Fruit fly (Drosophila melanogaster): ENCODE measurements around the gene CG42526.
A peak's percentile ranks its signal among the peaks of the same experiment; 100 is the strongest.

The CG42526 gene

dm6 chr3L:9441907-9442479 is 6.8 kb upstream of the CG42526 start, which contains the start of the genes Bet3 and Nf-YA (continued):
- peak; percentile 56 for TF ChIP-seq CG10267 (tag; optimal IDR thresholded peaks at IDR 0.05)
- peak; percentile 31 for TF ChIP-seq CG17186 (GFP tag; optimal IDR thresholded peaks at IDR 0.05)
- TF ChIP-seq CG11695 (GFP tag; IDR thresholded peaks at IDR 0.05) = no peak
- TF ChIP-seq Gsc (GFP tag; IDR thresholded peaks at IDR 0.05) = no peak
- no peak for TF ChIP-seq Nf-YB (GFP tag; optimal IDR thresholded peaks at IDR 0.05)
- TF ChIP-seq bbx (GFP tag; IDR thresholded peaks at IDR 0.05; ENCODE audit: partially characterized antibody) = peak; percentile 85
- peak; percentile 31; the same call in 1 of the 2 replicates for TF ChIP-seq CG17328 (GFP tag; IDR thresholded peaks at IDR 0.05)
- no peak for TF ChIP-seq CG8359 (GFP tag; optimal IDR thresholded peaks at IDR 0.05; ENCODE audit: borderline replicate concordance)
- TF ChIP-seq exex (tag; optimal IDR thresholded peaks at IDR 0.05) = no peak
- peak; percentile 41 for TF ChIP-seq CG7839 (tag; optimal IDR thresholded peaks at IDR 0.05)
- peak; percentile 46 for TF ChIP-seq Dp (GFP tag; optimal IDR thresholded peaks at IDR 0.05)
- peak; percentile 90 for TF ChIP-seq CG4617 (GFP tag; optimal IDR thresholded peaks at IDR 0.05; ENCODE audit: borderline replicate concordance)
- no peak for TF ChIP-seq gcm2 (GFP tag; optimal IDR thresholded peaks at IDR 0.05)
- peak; percentile 44 for TF ChIP-seq Lhr (GFP tag; optimal IDR thresholded peaks at IDR 0.05)
- peak; percentile 55 for TF ChIP-seq jumu (GFP tag; optimal IDR thresholded peaks at IDR 0.05)
- TF ChIP-seq row (GFP tag; IDR thresholded peaks at IDR 0.05) = peak; percentile 93
- peak; percentile 2 for TF ChIP-seq CG1602 (GFP tag; optimal IDR thresholded peaks at IDR 0.05)
- TF ChIP-seq Pdp1 (GFP tag; optimal IDR thresholded peaks at IDR 0.05) = peak; percentile 39 to 51
- TF ChIP-seq E2f1 (GFP tag; IDR thresholded peaks at IDR 0.05) = peak; percentile 19; the same call in 1 of the 2 replicates
- no peak for TF ChIP-seq toy (GFP tag; IDR thresholded peaks at IDR 0.05)
- TF ChIP-seq Gug (GFP tag; IDR thresholded peaks at IDR 0.05) = peak; percentile 81
- peak; percentile 68 for TF ChIP-seq nmo (GFP tag; optimal IDR thresholded peaks at IDR 0.05)
- peak; percentile 87 for TF ChIP-seq hbn (GFP tag; IDR thresholded peaks at IDR 0.05; ENCODE audit: partially characterized antibody)
- peak; percentile 35 for TF ChIP-seq dmrt11E (tag; optimal IDR thresholded peaks at IDR 0.05)
- peak; percentile 61 for TF ChIP-seq phol (tag; optimal IDR thresholded peaks at IDR 0.05)
- 0 out of 2 replicates have a peak, but pooled peaks have one; percentile 16 for TF ChIP-seq Atf6 (GFP tag; IDR thresholded peaks at IDR 0.05)
- TF ChIP-seq trem (tag; optimal IDR thresholded peaks at IDR 0.05) = peak; percentile 62
- peak; percentile 42 for TF ChIP-seq CG12155 (GFP tag; optimal IDR thresholded peaks at IDR 0.05)
- TF ChIP-seq Bdp1 (GFP tag; optimal IDR thresholded peaks at IDR 0.05) = peak; percentile 0
- TF ChIP-seq Adf1 (GFP tag; IDR thresholded peaks at IDR 0.05) = no peak
- no peak for TF ChIP-seq CG2889 (GFP tag; IDR thresholded peaks at IDR 0.05)
- peak; percentile 36 for TF ChIP-seq CG10543 (GFP tag; optimal IDR thresholded peaks at IDR 0.05)
- TF ChIP-seq Bgb (GFP tag; IDR thresholded peaks at IDR 0.05; ENCODE audit: partially characterized antibody) = peak; percentile 87
- TF ChIP-seq ken (GFP tag; IDR thresholded peaks at IDR 0.05) = peak; percentile 70
- peak; percentile 30 for TF ChIP-seq CG12104 (GFP tag; optimal IDR thresholded peaks at IDR 0.05)
- TF ChIP-seq CG11085 (GFP tag; IDR thresholded peaks at IDR 0.05) = peak; percentile 57; the same call in 1 of the 2 replicates
- peak; percentile 27 for TF ChIP-seq slp2 (GFP tag; optimal IDR thresholded peaks at IDR 0.05)
- TF ChIP-seq Antp (GFP tag; optimal IDR thresholded peaks at IDR 0.05) = peak; percentile 61
- TF ChIP-seq Kr (GFP tag; optimal IDR thresholded peaks at IDR 0.05) = no peak
- TF ChIP-seq CG11696 (GFP tag; IDR thresholded peaks at IDR 0.05) = peak; percentile 40; the same call in 1 of the 2 replicates
- TF ChIP-seq Dref (GFP tag; IDR thresholded peaks at IDR 0.05) = peak; percentile 68
- peak; percentile 72; the same call in 2 of the 3 replicates for TF ChIP-seq CG7963 (GFP tag; IDR thresholded peaks at IDR 0.05; ENCODE audit: partially characterized antibody)
- peak; percentile 85 for TF ChIP-seq CG16813 (GFP tag; IDR thresholded peaks at IDR 0.05; ENCODE audit: partially characterized antibody)
- no peak for TF ChIP-seq CG10565 (GFP tag; optimal IDR thresholded peaks at IDR 0.05)
- TF ChIP-seq sna (GFP tag; IDR thresholded peaks at IDR 0.05; ENCODE audit: partially characterized antibody) = peak; percentile 84
- peak; percentile 34 for TF ChIP-seq CG18619 (GFP tag; optimal IDR thresholded peaks at IDR 0.05)
- TF ChIP-seq schlank (tag; optimal IDR thresholded peaks at IDR 0.05) = no peak
- peak; percentile 9 for TF ChIP-seq CG17359 (tag; optimal IDR thresholded peaks at IDR 0.05)
- peak; percentile 0 for TF ChIP-seq da (GFP tag; optimal IDR thresholded peaks at IDR 0.05)
